Fruit fly (Drosophila melanogaster) S2 (cell line): ENCODE data around the gene Dcr-1.

Experiments used
- CG8478 ChIP-seq: fragments of >200 bp; optimal IDR thresholded peaks from 2 replicates; lab custom pipeline; 2018
- CTCF ChIP-seq, 2 experiments: fragments of >200 bp; optimal IDR thresholded peaks; 2 replicates each; lab custom pipeline; 2018

- no peak for TF ChIP-seq CG8478 (lab: Kevin White, UChicago)
- TF ChIP-seq CTCF (optimal IDR thresholded peaks at IDR 0.05; lab: Kevin White, UChicago), result no peak
These were observed 10.8 kb upstream of the Dcr-1 start for dm6 chr3R:22751698-22752097.
